Worm (Caenorhabditis elegans): Measurements from ENCODE around the gene F55G11.1.

F55G11.1 gene

ce11 chrIV:12909871-12910270 is 36.5 kb downstream of the F55G11.1 start, which contains the start of gene K08D8.4 (continued):
- TF ChIP-seq nhr-11 (tag; optimal IDR thresholded peaks at IDR 0.05): no peak
- TF ChIP-seq nhr-10 (tag; optimal IDR thresholded peaks at IDR 0.05): no peak
- no peak for TF ChIP-seq lin-38 (GFP tag; IDR thresholded peaks at IDR 0.05)
- no peak for TF ChIP-seq spr-3 (GFP tag; optimal IDR thresholded peaks at IDR 0.05)
- TF ChIP-seq saeg-2 (GFP tag; IDR thresholded peaks at IDR 0.05): no peak
- no peak for TF ChIP-seq ztf-11 (tag; optimal IDR thresholded peaks at IDR 0.05)
- no peak for TF ChIP-seq tra-1 (GFP tag; IDR thresholded peaks at IDR 0.05)
- no peak for TF ChIP-seq lir-3 (tag; optimal IDR thresholded peaks at IDR 0.05)
- no peak for TF ChIP-seq mep-1 (tag; optimal IDR thresholded peaks at IDR 0.05)
- TF ChIP-seq cey-2 (tag; optimal IDR thresholded peaks at IDR 0.05; ENCODE audit: borderline replicate concordance, insufficient read depth): no peak
- TF ChIP-seq hmg-1.1 (GFP tag; IDR thresholded peaks at IDR 0.05): no peak
- TF ChIP-seq nhr-6 (tag; optimal IDR thresholded peaks at IDR 0.05): no peak
- no peak for TF ChIP-seq F10B5.3 (tag; optimal IDR thresholded peaks at IDR 0.05)
- no peak for TF ChIP-seq T20F7.1 (GFP tag; optimal IDR thresholded peaks at IDR 0.05)

ce11 chrIV:12906529-12906928 is 39.9 kb downstream of the F55G11.1 start, which contains the start of gene K08D8.3:
Gene K08D8.3 (minus strand): TSS chrIV:12906659.
- TF ChIP-seq pqm-1 (tag; optimal IDR thresholded peaks at IDR 0.05): peak; percentile 92
- no peak for TF ChIP-seq ceh-32 (tag; optimal IDR thresholded peaks at IDR 0.05; ENCODE audit: poor library complexity)
- no peak for TF ChIP-seq zip-2 (tag; optimal IDR thresholded peaks at IDR 0.05)
- TF ChIP-seq F26F4.8 (GFP tag; conservative IDR thresholded peaks at IDR 0.05): no peak
- no peak for TF ChIP-seq daf-16 (GFP tag; optimal IDR thresholded peaks at IDR 0.05)
- peak; percentile 78 for TF ChIP-seq daf-16 (tag; optimal IDR thresholded peaks at IDR 0.05)
- TF ChIP-seq dmd-6 (GFP tag; IDR thresholded peaks at IDR 0.05): peak; percentile 82
- TF ChIP-seq hlh-11 (tag; optimal IDR thresholded peaks at IDR 0.05): peak; percentile 41
- TF ChIP-seq ceh-62 (tag; optimal IDR thresholded peaks at IDR 0.05): no peak
- TF ChIP-seq daf-8 (GFP tag; IDR thresholded peaks at IDR 0.05): no peak
- peak; percentile 36 for TF ChIP-seq nhr-77 (tag; optimal IDR thresholded peaks at IDR 0.05)
- TF ChIP-seq mep-1 (tag; optimal IDR thresholded peaks at IDR 0.05): no peak
- peak; percentile 34 for TF ChIP-seq hlh-30 (tag; optimal IDR thresholded peaks at IDR 0.05; ENCODE audit: insufficient read depth)
- TF ChIP-seq dve-1 (tag; optimal IDR thresholded peaks at IDR 0.05; ENCODE audit: insufficient read depth): peak; percentile 50
- no peak for TF ChIP-seq nhr-237 (tag; optimal IDR thresholded peaks at IDR 0.05)
- peak; percentile 63 for TF ChIP-seq nhr-28 (tag; optimal IDR thresholded peaks at IDR 0.05)
- no peak for TF ChIP-seq duxl-1 (tag; optimal IDR thresholded peaks at IDR 0.05; ENCODE audit: poor library complexity)

- TF ChIP-seq Y5F2A.4 (GFP tag; optimal IDR thresholded peaks at IDR 0.05): no peak
- TF ChIP-seq nhr-28 (tag; optimal IDR thresholded peaks at IDR 0.05): peak; percentile 38
- TF ChIP-seq mdl-1 (tag; optimal IDR thresholded peaks at IDR 0.05): no peak
- TF ChIP-seq nhr-41 (GFP tag; IDR thresholded peaks at IDR 0.05): no peak
- peak; percentile 12; the same call in 1 of the 2 replicates for TF ChIP-seq dmd-6 (GFP tag; IDR thresholded peaks at IDR 0.05)
- TF ChIP-seq pqm-1 (tag; optimal IDR thresholded peaks at IDR 0.05): peak; percentile 71
- no peak for TF ChIP-seq F10B5.3 (tag; optimal IDR thresholded peaks at IDR 0.05)
- TF ChIP-seq R02D3.7 (tag; optimal IDR thresholded peaks at IDR 0.05): no peak
- no peak for TF ChIP-seq lin-1 (GFP tag; IDR thresholded peaks at IDR 0.05)
- TF ChIP-seq dve-1 (tag; optimal IDR thresholded peaks at IDR 0.05; ENCODE audit: insufficient read depth): peak; percentile 44
- TF ChIP-seq ceh-82 (tag; optimal IDR thresholded peaks at IDR 0.05): no peak
- TF ChIP-seq gei-8 (GFP tag; optimal IDR thresholded peaks at IDR 0.05): no peak
- TF ChIP-seq daf-16 (GFP tag; optimal IDR thresholded peaks at IDR 0.05): no peak
- peak; percentile 25 for TF ChIP-seq daf-16 (tag; optimal IDR thresholded peaks at IDR 0.05)
- TF ChIP-seq ceh-28 (tag; optimal IDR thresholded peaks at IDR 0.05): no peak
Measured at ce11 chrIV:12903687-12904086, 42.7 kb downstream of the F55G11.1 start.
